Fruit fly (Drosophila melanogaster): Measurements from ENCODE around the gene Orct.

Orct gene

DNA sequence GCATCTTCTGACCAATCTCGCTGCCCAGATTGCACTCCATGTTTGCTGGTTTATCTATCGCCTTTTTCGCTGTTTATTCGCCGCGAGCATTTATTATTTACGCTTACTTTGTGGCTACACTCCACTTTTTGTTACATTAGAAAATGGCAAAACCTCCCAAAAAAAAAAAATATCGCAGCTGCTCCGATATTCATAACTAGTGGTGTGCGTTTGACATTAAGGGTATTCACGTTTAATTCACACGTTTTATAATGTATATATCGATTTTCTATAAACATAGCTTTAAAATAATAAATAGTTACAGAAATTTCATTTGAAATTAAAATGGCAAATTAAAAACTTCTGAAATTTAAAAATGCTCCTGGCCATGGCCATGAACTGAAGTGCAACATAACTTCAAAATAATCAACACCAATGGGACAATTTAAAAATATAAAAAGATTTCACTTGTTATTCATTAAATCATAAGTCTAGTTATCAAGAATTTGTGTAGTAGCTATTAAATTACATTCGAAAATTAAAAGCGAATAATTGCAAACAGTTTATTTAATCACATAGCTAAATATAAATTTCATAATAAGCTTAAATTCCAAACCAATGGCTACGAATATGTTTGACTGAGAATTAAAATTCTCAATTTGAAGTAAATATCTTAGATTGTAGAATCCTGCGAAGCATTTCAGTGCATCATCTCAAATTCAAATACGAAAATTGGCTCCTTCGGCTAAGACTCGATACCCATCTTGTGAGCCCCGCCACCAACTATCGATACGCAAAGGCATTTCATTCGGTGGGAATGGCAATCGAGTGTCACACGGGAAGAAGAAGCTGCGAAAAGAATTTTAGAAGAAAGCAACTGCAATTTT is 42.4 kb downstream of the Orct start, which contains the start of the genes Nab2 and BRWD3 (continued):
- TF ChIP-seq TFAM (GFP tag; optimal IDR thresholded peaks at IDR 0.05) (no peak), Gug (GFP tag; IDR thresholded peaks at IDR 0.05) (peak; percentile 29; the same call in 1 of the 4 replicates), E2f1 (GFP tag; IDR thresholded peaks at IDR 0.05) (peak; percentile 45; the same call in 1 of the 2 replicates), pb (GFP tag; optimal IDR thresholded peaks at IDR 0.05) (no peak), CG9817 (tag; optimal IDR thresholded peaks at IDR 0.05) (peak; percentile 58), Dek (tag; optimal IDR thresholded peaks at IDR 0.05) (peak; percentile 21), ERR (GFP tag; optimal IDR thresholded peaks at IDR 0.05) (no peak), Ets65A (GFP tag) (peak; percentile 84), NC2β (GFP tag; optimal IDR thresholded peaks at IDR 0.05) (no peak), CG32767 (GFP tag; IDR thresholded peaks at IDR 0.05) (0 out of 2 replicates have a peak, but pooled peaks have one; percentile 25), Usf (GFP tag; optimal IDR thresholded peaks at IDR 0.05) (no peak), CG12155 (GFP tag; optimal IDR thresholded peaks at IDR 0.05) (peak; percentile 39), CG2116 (GFP tag; optimal IDR thresholded peaks at IDR 0.05) (peak; percentile 53), al (GFP tag; IDR thresholded peaks at IDR 0.05) (0 out of 2 replicates have a peak, but pooled peaks have one; percentile 34), cato (GFP tag; optimal IDR thresholded peaks at IDR 0.05; ENCODE audit: borderline replicate concordance) (peak; percentile 9), Nf-YC (tag; optimal IDR thresholded peaks at IDR 0.05) (no peak), Meics (GFP tag; optimal IDR thresholded peaks at IDR 0.05) (no peak), psq (GFP tag; optimal IDR thresholded peaks at IDR 0.05) (no peak), row (GFP tag; IDR thresholded peaks at IDR 0.05) (peak; percentile 70), ase (GFP tag; IDR thresholded peaks at IDR 0.05) (peak; percentile 39; the same call in 1 of the 3 replicates), HmgZ (tag; optimal IDR thresholded peaks at IDR 0.05) (peak; percentile 4), CG3847 (GFP tag; IDR thresholded peaks at IDR 0.05) (peak; percentile 52; the same call in 1 of the 2 replicates), oc (tag; optimal IDR thresholded peaks at IDR 0.05) (no peak), CG6813 (GFP tag; optimal IDR thresholded peaks at IDR 0.05) (no peak), rib (GFP tag; IDR thresholded peaks at IDR 0.05) (no peak), Atf6 (GFP tag; IDR thresholded peaks at IDR 0.05) (no peak), Dll (GFP tag; IDR thresholded peaks at IDR 0.05; ENCODE audit: partially characterized antibody) (peak; percentile 67; the same call in 3 of the 4 replicates), C15 (GFP tag; IDR thresholded peaks at IDR 0.05) (no peak), CG30020 (tag; optimal IDR thresholded peaks at IDR 0.05) (peak; percentile 58), Xbp1 (GFP tag; optimal IDR thresholded peaks at IDR 0.05) (peak; percentile 58), CG3065 (GFP tag; optimal IDR thresholded peaks at IDR 0.05) (no peak), jumu (GFP tag; optimal IDR thresholded peaks at IDR 0.05) (no peak), CG8478 (optimal IDR thresholded peaks at IDR 0.05) (no peak), CrebB (tag; optimal IDR thresholded peaks at IDR 0.05) (no peak), sna (GFP tag; IDR thresholded peaks at IDR 0.05; ENCODE audit: partially characterized antibody) (peak; percentile 27; the same call in 1 of the 2 replicates), tll (GFP tag; optimal IDR thresholded peaks at IDR 0.05) (no peak), CG4328 (GFP tag; optimal IDR thresholded peaks at IDR 0.05) (peak; percentile 32), inv (GFP tag; IDR thresholded peaks at IDR 0.05; ENCODE audit: partially characterized antibody) (peak; percentile 56), CG6272 (GFP tag; IDR thresholded peaks at IDR 0.05) (0 out of 2 replicates have a peak, but pooled peaks have one; percentile 6), CG11093 (GFP tag; IDR thresholded peaks at IDR 0.05) (no peak), HLHmδ (GFP tag; optimal IDR thresholded peaks at IDR 0.05) (no peak), mirr (GFP tag; optimal IDR thresholded peaks at IDR 0.05) (no peak), Doc3 (GFP tag; IDR thresholded peaks at IDR 0.05; ENCODE audit: partially characterized antibody) (peak; percentile 33), Mes4 (GFP tag; optimal IDR thresholded peaks at IDR 0.05) (no peak), tx (GFP tag; optimal IDR thresholded peaks at IDR 0.05) (no peak), CG15011 (GFP tag; optimal IDR thresholded peaks at IDR 0.05) (no peak), prd (optimal IDR thresholded peaks at IDR 0.05) (no peak), prd (GFP tag; IDR thresholded peaks at IDR 0.05) (peak; percentile 56), CG15479 (GFP tag; optimal IDR thresholded peaks at IDR 0.05) (no peak)
